Worm (Caenorhabditis elegans) whole organism, late embryonic: Measurements from ENCODE around the gene H38K22.7.
A peak's percentile ranks its signal among the peaks of the same experiment; 100 is the strongest.

Source experiments
- C08G9.2 ChIP-seq: sonication (generic microtip); optimal IDR thresholded peaks from 2 replicates; lab custom pipeline; 2016; ENCODE audit warnings: mild to moderate bottlenecking, missing genetic modification characterization, moderate library complexity, missing compliant biosample characterization
- C38D4.7 ChIP-seq: fragments of 200-800 bp; sonication (Bioruptor generic); optimal IDR thresholded peaks from 2 replicates; lab custom pipeline; 2018; ENCODE audit warnings: mild to moderate bottlenecking, missing genetic modification characterization, moderate library complexity, missing compliant biosample characterization
- F13H6.1 ChIP-seq: sonication (generic microtip); optimal IDR thresholded peaks from 2 replicates; lab custom pipeline; 2016; ENCODE audit warnings: missing genetic modification characterization, missing compliant biosample characterization
- K02D7.2 ChIP-seq: sonication (generic microtip); optimal IDR thresholded peaks from 2 replicates; lab custom pipeline; 2017; ENCODE audit warnings: mild to moderate bottlenecking, missing genetic modification characterization, missing compliant biosample characterization
- K09A11.1 ChIP-seq: sonication (generic microtip); optimal IDR thresholded peaks from 2 replicates; lab custom pipeline; 2017; ENCODE audit warnings: antibody characterized with exemption, mild to moderate bottlenecking, missing genetic modification characterization, missing compliant biosample characterization; ENCODE audit not compliant: insufficient read depth
- T23F11.4 ChIP-seq: fragments of 200-800 bp; sonication (Bioruptor generic); optimal IDR thresholded peaks from 2 replicates; lab custom pipeline; 2018; ENCODE audit warnings: mild to moderate bottlenecking, missing genetic modification characterization, missing compliant biosample characterization
- ahr-1 ChIP-seq: sonication (generic microtip); optimal IDR thresholded peaks from 2 replicates; lab custom pipeline; 2016; ENCODE audit warnings: missing genetic modification characterization, missing compliant biosample characterization
- ama-1 ChIP-seq: fragments of 150-350 bp; optimal IDR thresholded peaks from 2 replicates; lab custom pipeline; 2014
- ceh-14 ChIP-seq: sonication (generic microtip); optimal IDR thresholded peaks from 2 replicates; lab custom pipeline; 2016; ENCODE audit warnings: missing genotype, missing genetic modification characterization, missing compliant biosample characterization
- ceh-22 ChIP-seq: sonication (generic microtip); optimal IDR thresholded peaks from 2 replicates; lab custom pipeline; 2017; ENCODE audit warnings: missing biosample characterization, missing genetic modification characterization
- ceh-30 ChIP-seq: fragments of 150-350 bp; optimal IDR thresholded peaks from 2 replicates; lab custom pipeline; 2014; ENCODE audit warnings: missing biosample characterization, missing genetic modification characterization
- ceh-34 ChIP-seq: sonication (generic microtip); optimal IDR thresholded peaks from 2 replicates; lab custom pipeline; 2016; ENCODE audit warnings: mild to moderate bottlenecking, missing genetic modification characterization, missing compliant biosample characterization
- ceh-48 ChIP-seq: sonication (generic microtip); optimal IDR thresholded peaks from 2 replicates; lab custom pipeline; 2016; ENCODE audit warnings: missing genetic modification characterization, inconsistent platforms, missing compliant biosample characterization
- ceh-9 ChIP-seq: sonication (generic microtip); optimal IDR thresholded peaks from 2 replicates; lab custom pipeline; 2016; ENCODE audit warnings: mild to moderate bottlenecking, missing genetic modification characterization, inconsistent platforms, missing compliant biosample characterization
- che-1 ChIP-seq: sonication (generic microtip); optimal IDR thresholded peaks from 2 replicates; lab custom pipeline; 2016; ENCODE audit warnings: mild to moderate bottlenecking, missing genetic modification characterization, missing compliant biosample characterization
- dmd-4 ChIP-seq: sonication (generic microtip); optimal IDR thresholded peaks from 2 replicates; lab custom pipeline; 2016; ENCODE audit warnings: borderline replicate concordance, missing genetic modification characterization, missing compliant biosample characterization
- elt-2 ChIP-seq: sonication (generic microtip); optimal IDR thresholded peaks from 2 replicates; lab custom pipeline; 2016; ENCODE audit warnings: missing genetic modification reagents, missing genetic modification characterization, missing compliant biosample characterization
- elt-4 ChIP-seq: sonication (generic microtip); optimal IDR thresholded peaks from 2 replicates; lab custom pipeline; 2016; ENCODE audit warnings: missing genetic modification characterization, missing compliant biosample characterization
- ets-4 ChIP-seq: sonication (generic microtip); optimal IDR thresholded peaks from 2 replicates; lab custom pipeline; 2016; ENCODE audit warnings: missing genetic modification characterization, missing compliant biosample characterization
- eyg-1 ChIP-seq: sonication (generic microtip); optimal IDR thresholded peaks from 2 replicates; lab custom pipeline; 2016; ENCODE audit warnings: missing genotype, missing genetic modification characterization, missing compliant biosample characterization
- fax-1 ChIP-seq: sonication (generic microtip); optimal IDR thresholded peaks from 2 replicates; lab custom pipeline; 2016; ENCODE audit warnings: missing genotype, missing genetic modification characterization, missing compliant biosample characterization
- fkh-6 ChIP-seq: sonication (generic microtip); optimal IDR thresholded peaks from 2 replicates; lab custom pipeline; 2016; ENCODE audit warnings: missing genetic modification characterization, missing compliant biosample characterization
- hlh-13 ChIP-seq: fragments of 200-800 bp; sonication (Bioruptor generic); optimal IDR thresholded peaks from 2 replicates; lab custom pipeline; 2018; ENCODE audit warnings: mild to moderate bottlenecking, missing genetic modification characterization, missing compliant biosample characterization
- hlh-15 ChIP-seq: sonication (generic microtip); optimal IDR thresholded peaks from 2 replicates; lab custom pipeline; 2016; ENCODE audit warnings: missing genetic modification characterization, missing compliant biosample characterization
- hlh-6 ChIP-seq: sonication (generic microtip); optimal IDR thresholded peaks from 2 replicates; lab custom pipeline; 2016; ENCODE audit warnings: missing genotype, missing genetic modification characterization, missing compliant biosample characterization
- hlh-8 ChIP-seq: sonication (generic microtip); optimal IDR thresholded peaks from 2 replicates; lab custom pipeline; 2016; ENCODE audit warnings: missing genotype, missing genetic modification characterization, missing compliant biosample characterization
- lim-6 ChIP-seq: sonication (generic microtip); optimal IDR thresholded peaks from 2 replicates; lab custom pipeline; 2016; ENCODE audit warnings: missing genetic modification characterization, missing compliant biosample characterization
- lin-11 ChIP-seq: fragments of 200-800 bp; sonication (Bioruptor generic); optimal IDR thresholded peaks from 2 replicates; lab custom pipeline; 2018; ENCODE audit warnings: mild to moderate bottlenecking, missing genetic modification characterization, missing compliant biosample characterization
- madf-2 ChIP-seq: sonication (generic microtip); optimal IDR thresholded peaks from 2 replicates; lab custom pipeline; 2017; ENCODE audit warnings: missing genetic modification characterization, missing compliant biosample characterization
- nfya-1 ChIP-seq: sonication (generic microtip); optimal IDR thresholded peaks from 2 replicates; lab custom pipeline; 2017; ENCODE audit warnings: missing genetic modification characterization, mild to moderate bottlenecking, missing compliant biosample characterization, antibody characterized with exemption, moderate library complexity
- pag-3 ChIP-seq: sonication (generic microtip); optimal IDR thresholded peaks from 2 replicates; lab custom pipeline; 2016; ENCODE audit warnings: missing compliant biosample characterization, missing genetic modification characterization, borderline replicate concordance
- pat-9 ChIP-seq: fragments of 200-800 bp; sonication (Bioruptor generic); optimal IDR thresholded peaks from 2 replicates; lab custom pipeline; 2018; ENCODE audit warnings: mild to moderate bottlenecking, missing genetic modification characterization, moderate library complexity, missing compliant biosample characterization
- pha-2 ChIP-seq: sonication (generic microtip); optimal IDR thresholded peaks from 2 replicates; lab custom pipeline; 2017; ENCODE audit warnings: mild to moderate bottlenecking, missing genetic modification characterization, missing compliant biosample characterization
- pqm-1 ChIP-seq: sonication (generic microtip); optimal IDR thresholded peaks from 2 replicates; lab custom pipeline; 2016; ENCODE audit warnings: missing genetic modification characterization, missing compliant biosample characterization
- pros-1 ChIP-seq: fragments of 150-350 bp; optimal IDR thresholded peaks from 2 replicates; lab custom pipeline; 2014; ENCODE audit warnings: missing biosample characterization, missing genetic modification reagents, missing genetic modification characterization
- rnt-1 ChIP-seq: sonication (generic microtip); optimal IDR thresholded peaks from 2 replicates; lab custom pipeline; 2016; ENCODE audit warnings: missing genetic modification characterization, missing compliant biosample characterization
- sdc-2 ChIP-seq: sonication (generic microtip); optimal IDR thresholded peaks from 2 replicates; lab custom pipeline; 2016; ENCODE audit warnings: missing genotype, missing genetic modification characterization, missing compliant biosample characterization
- sox-4 ChIP-seq: sonication (generic microtip); optimal IDR thresholded peaks from 2 replicates; lab custom pipeline; 2017; ENCODE audit warnings: mild to moderate bottlenecking, missing genetic modification characterization, inconsistent platforms, missing compliant biosample characterization
- syd-9 ChIP-seq: sonication (generic microtip); optimal IDR thresholded peaks from 2 replicates; lab custom pipeline; 2016; ENCODE audit warnings: mild to moderate bottlenecking, missing genetic modification characterization, moderate library complexity, missing compliant biosample characterization
- tbx-2 ChIP-seq: sonication (generic microtip); optimal IDR thresholded peaks from 2 replicates; lab custom pipeline; 2016; ENCODE audit warnings: missing genetic modification characterization, missing compliant biosample characterization
- ttx-3 ChIP-seq: sonication (generic microtip); optimal IDR thresholded peaks from 2 replicates; lab custom pipeline; 2016; ENCODE audit warnings: missing genetic modification reagents, missing genetic modification characterization, missing compliant biosample characterization
- unc-3 ChIP-seq, 2 experiments: fragments of 200-800 bp in 1 of 2; sonication (Bioruptor generic) in 1 of 2; sonication (generic microtip) in 1 of 2; conservative IDR thresholded peaks in 1 of 2; optimal IDR thresholded peaks in 1 of 2; 2 replicates each; pipeline versions ENCODE4 v1.3.6 to Lab custom; 2016 to 2022; ENCODE audit warnings: missing compliant biosample characterization in 2 of 2, missing genetic modification characterization in 2 of 2, missing genetic modification reagents in 1 of 2
- unc-42 ChIP-seq: sonication (generic microtip); optimal IDR thresholded peaks from 2 replicates; lab custom pipeline; 2016; ENCODE audit warnings: missing genotype, missing genetic modification characterization, missing compliant biosample characterization
- unc-55 ChIP-seq: sonication (generic microtip); optimal IDR thresholded peaks from 2 replicates; lab custom pipeline; 2017; ENCODE audit warnings: missing biosample characterization, missing genetic modification reagents, missing genetic modification characterization
- unc-86 ChIP-seq: sonication (generic microtip); optimal IDR thresholded peaks from 2 replicates; lab custom pipeline; 2016; ENCODE audit warnings: missing genetic modification characterization, missing compliant biosample characterization

H38K22.7 gene

ce11 chrIII:4280215-4281173 lies 41.0 kb upstream of the H38K22.7 start, which contains the start of gene sup-26 (continued):
- TF ChIP-seq dmd-4 = no peak
- TF ChIP-seq ceh-22 (tag; lab: Kevin White, UChicago) = no peak
- no peak for TF ChIP-seq ahr-1 (tag; lab: Kevin White, UChicago)
- peak; percentile 45 for TF ChIP-seq sox-4 (tag; lab: Kevin White, UChicago)
- TF ChIP-seq madf-2 (tag; lab: Kevin White, UChicago) = no peak
- no peak for TF ChIP-seq ets-4 (tag; lab: Kevin White, UChicago)
- TF ChIP-seq eyg-1 = peak; percentile 52
- no peak for TF ChIP-seq pha-2 (tag; lab: Kevin White, UChicago)
- TF ChIP-seq unc-86 (tag; lab: Kevin White, UChicago) = no peak
- no peak for TF ChIP-seq che-1 (tag; lab: Kevin White, UChicago)
- TF ChIP-seq K02D7.2 (tag; lab: Kevin White, UChicago) = no peak
- no peak for TF ChIP-seq lin-11 (tag; lab: Kevin White, UChicago)
- peak; percentile 57 for TF ChIP-seq fkh-6 (tag; lab: Kevin White, UChicago)
- no peak for TF ChIP-seq fax-1 (tag; lab: Kevin White, UChicago)
- no peak for TF ChIP-seq hlh-8 (tag; lab: Kevin White, UChicago)
- TF ChIP-seq elt-2 (tag; lab: Kevin White, UChicago) = no peak
- TF ChIP-seq T23F11.4 = no peak
- no peak for TF ChIP-seq rnt-1 (tag; lab: Kevin White, UChicago)
- TF ChIP-seq unc-3 (GFP tag; conservative IDR thresholded peaks at IDR 0.05; lab: Robert Waterston, UW) = no peak
- no peak for TF ChIP-seq unc-3 (tag; optimal IDR thresholded peaks at IDR 0.05; lab: Kevin White, UChicago)
- TF ChIP-seq ceh-48 = no peak
- peak; percentile 7 for TF ChIP-seq pqm-1 (tag; lab: Kevin White, UChicago)
- TF ChIP-seq pag-3 (tag; lab: Kevin White, UChicago) = no peak
- no peak for TF ChIP-seq ceh-9 (tag; lab: Kevin White, UChicago)
- TF ChIP-seq ama-1 (lab: Kevin White, UChicago) = no peak
- TF ChIP-seq unc-42 (tag; lab: Kevin White, UChicago) = peak; percentile 24
- no peak for TF ChIP-seq hlh-15 (tag; lab: Kevin White, UChicago)

- TF ChIP-seq tbx-2 = peak; percentile 98
- TF ChIP-seq ceh-30 (tag; lab: Kevin White, UChicago) = no peak
- peak; percentile 14 for TF ChIP-seq K09A11.1 (tag; lab: Kevin White, UChicago)
- peak; percentile 94 for TF ChIP-seq unc-42 (tag; lab: Kevin White, UChicago)
- TF ChIP-seq fkh-6 (tag; lab: Kevin White, UChicago) = no peak
- no peak for TF ChIP-seq hlh-6
- peak; percentile 88 for TF ChIP-seq T23F11.4
- peak; percentile 93 for TF ChIP-seq pros-1 (tag; lab: Kevin White, UChicago)
- TF ChIP-seq unc-86 (tag; lab: Kevin White, UChicago) = peak; percentile 40
- TF ChIP-seq syd-9 (tag; lab: Kevin White, UChicago) = peak; percentile 81
- peak; percentile 91 for TF ChIP-seq ceh-14
- TF ChIP-seq hlh-13 (GFP tag; lab: Kevin White, UChicago) = no peak
- peak; percentile 99 for TF ChIP-seq nfya-1 (tag; lab: Kevin White, UChicago)
- TF ChIP-seq unc-55 = peak; percentile 98
- TF ChIP-seq lin-11 (tag; lab: Kevin White, UChicago) = no peak
- TF ChIP-seq sdc-2 (tag; lab: Kevin White, UChicago) = peak; percentile 79
- TF ChIP-seq F13H6.1 (tag; lab: Kevin White, UChicago) = peak; percentile 98
- TF ChIP-seq ceh-22 (tag; lab: Kevin White, UChicago) = no peak
- no peak for TF ChIP-seq ahr-1 (tag; lab: Kevin White, UChicago)
- peak; percentile 97 for TF ChIP-seq ceh-34 (tag; lab: Kevin White, UChicago)
- TF ChIP-seq pha-2 (tag; lab: Kevin White, UChicago) = peak; percentile 86
- TF ChIP-seq fax-1 (tag; lab: Kevin White, UChicago) = peak; percentile 46
- peak; percentile 80 for TF ChIP-seq hlh-8 (tag; lab: Kevin White, UChicago)
- TF ChIP-seq C38D4.7 = no peak
- TF ChIP-seq lim-6 (tag; lab: Kevin White, UChicago) = peak; percentile 72
- no peak for TF ChIP-seq ttx-3
- TF ChIP-seq pat-9 (tag; lab: Kevin White, UChicago) = peak; percentile 67
- peak; percentile 58 for TF ChIP-seq eyg-1
- TF ChIP-seq sox-4 (tag; lab: Kevin White, UChicago) = no peak
- TF ChIP-seq K02D7.2 (tag; lab: Kevin White, UChicago) = no peak
- TF ChIP-seq elt-4 (tag; lab: Kevin White, UChicago) = no peak
- peak; percentile 67 for TF ChIP-seq C08G9.2 (tag; lab: Kevin White, UChicago)
- TF ChIP-seq ceh-9 (tag; lab: Kevin White, UChicago) = no peak
Observed at ce11 chrIII:4281955-4282618, 39.4 kb upstream of the H38K22.7 start.
